Worm (Caenorhabditis elegans): ENCODE measurements around the gene nstp-3.

Gene nstp-3

ce11 chrV:5790497-5791280, 7.3 kb downstream of the nstp-3 start, which contains the start of the genes nhr-142 and F44E7.9 (continued):
- TF ChIP-seq ZK337.2 (GFP tag; IDR thresholded peaks at IDR 0.05) (peak; percentile 39; the same call in 1 of the 2 replicates), unc-39 (tag; optimal IDR thresholded peaks at IDR 0.05) (no peak), mdl-1 (tag; optimal IDR thresholded peaks at IDR 0.05) (peak in 1 of 2 experiments; percentile 32), mxl-2 (GFP tag; conservative IDR thresholded peaks at IDR 0.05) (0 out of 2 replicates have a peak, but pooled peaks have one; percentile 31), ceh-44 (GFP tag; IDR thresholded peaks at IDR 0.05) (peak; percentile 48; the same call in 1 of the 2 replicates), nhr-76 (tag; optimal IDR thresholded peaks at IDR 0.05) (no peak)

ce11 chrV:5788650-5789049, 9.4 kb downstream of the nstp-3 start:
- TF ChIP-seq dmd-6 (GFP tag; IDR thresholded peaks at IDR 0.05) (peak; percentile 18; the same call in 1 of the 2 replicates), pqm-1 (tag; optimal IDR thresholded peaks at IDR 0.05) (peak; percentile 38), aly-2 (tag; optimal IDR thresholded peaks at IDR 0.05) (no peak), fkh-10 (GFP tag; optimal IDR thresholded peaks at IDR 0.05) (no peak), nhr-28 (tag; optimal IDR thresholded peaks at IDR 0.05) (peak; percentile 99), egl-43 (GFP tag; IDR thresholded peaks at IDR 0.05) (peak; percentile 19; the same call in 1 of the 2 replicates), T20F7.1 (GFP tag; optimal IDR thresholded peaks at IDR 0.05) (no peak), snpc-4 (tag; optimal IDR thresholded peaks at IDR 0.05) (no peak), hlh-11 (tag; optimal IDR thresholded peaks at IDR 0.05) (peak; percentile 10), nhr-102 (tag; optimal IDR thresholded peaks at IDR 0.05) (peak; percentile 13), dve-1 (tag; optimal IDR thresholded peaks at IDR 0.05; ENCODE audit: insufficient read depth) (peak; percentile 5)

DNA sequence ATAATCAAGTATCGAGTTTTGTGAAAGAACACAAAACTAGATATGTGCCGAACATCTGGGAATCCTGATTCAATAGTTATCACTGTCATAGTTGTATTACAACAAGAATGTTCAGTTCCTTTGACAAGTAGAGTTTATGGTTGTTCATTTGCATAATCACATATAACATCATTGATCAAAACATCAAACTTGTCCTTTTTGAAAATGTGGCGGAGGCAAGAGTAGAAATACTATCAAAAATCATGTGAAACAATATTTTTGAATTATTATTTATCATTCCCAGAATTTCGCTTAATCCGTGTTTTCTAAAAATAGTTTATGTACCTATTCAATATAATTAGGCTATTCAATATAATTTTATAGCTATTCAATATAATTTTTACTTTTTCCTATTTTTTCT, 12.7 kb downstream of the nstp-3 start, which contains the start of gene F44E7.7:
Gene F44E7.7, minus strand, starts transcription at position 101 of the 400 bp plus-strand sequence.
- no peak for TF ChIP-seq spr-1 (tag; optimal IDR thresholded peaks at IDR 0.05)
- TF ChIP-seq F44E2.7 (GFP tag; IDR thresholded peaks at IDR 0.05): no peak
- no peak for TF ChIP-seq hlh-11 (tag; optimal IDR thresholded peaks at IDR 0.05)
- no peak for TF ChIP-seq zfp-2 (tag; optimal IDR thresholded peaks at IDR 0.05)
- TF ChIP-seq hmg-1.1 (GFP tag; IDR thresholded peaks at IDR 0.05): no peak
- no peak for TF ChIP-seq nhr-48 (tag; optimal IDR thresholded peaks at IDR 0.05)
- no peak for TF ChIP-seq dpl-1 (GFP tag; optimal IDR thresholded peaks at IDR 0.05)
- TF ChIP-seq unc-130 (GFP tag; optimal IDR thresholded peaks at IDR 0.05): no peak
- TF ChIP-seq ceh-32 (tag; optimal IDR thresholded peaks at IDR 0.05; ENCODE audit: poor library complexity): no peak

DNA sequence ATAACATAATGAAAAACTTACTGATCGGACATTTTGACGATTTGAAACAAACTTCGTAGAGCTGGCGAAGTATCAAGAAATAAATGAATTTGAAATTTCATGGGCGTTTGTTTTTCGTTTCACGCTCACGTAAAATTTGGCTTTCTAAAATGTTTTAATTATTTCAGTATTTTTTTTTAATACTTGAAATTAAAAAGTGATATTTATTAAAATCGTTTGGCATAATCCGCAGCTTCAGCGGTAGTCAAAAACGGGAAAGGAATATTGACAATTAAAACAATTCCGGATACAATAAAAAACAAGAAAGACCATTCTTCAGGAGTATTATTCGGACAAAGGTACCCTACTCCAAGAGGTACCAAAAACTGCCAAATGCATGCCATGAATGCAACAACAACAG, 15.3 kb downstream of the nstp-3 start, which contains the start of gene fbxa-183:
Gene fbxa-183, minus strand, starts transcription at position 101 of the 400 bp plus-strand sequence.
- peak in 1 of 2 experiments; percentile 41 for TF ChIP-seq unc-62 (GFP tag; optimal IDR thresholded peaks at IDR 0.05 in 1 of 2)
- TF ChIP-seq unc-62 (tag; optimal IDR thresholded peaks at IDR 0.05): no peak
- no peak for TF ChIP-seq tra-1 (GFP tag; IDR thresholded peaks at IDR 0.05)

DNA sequence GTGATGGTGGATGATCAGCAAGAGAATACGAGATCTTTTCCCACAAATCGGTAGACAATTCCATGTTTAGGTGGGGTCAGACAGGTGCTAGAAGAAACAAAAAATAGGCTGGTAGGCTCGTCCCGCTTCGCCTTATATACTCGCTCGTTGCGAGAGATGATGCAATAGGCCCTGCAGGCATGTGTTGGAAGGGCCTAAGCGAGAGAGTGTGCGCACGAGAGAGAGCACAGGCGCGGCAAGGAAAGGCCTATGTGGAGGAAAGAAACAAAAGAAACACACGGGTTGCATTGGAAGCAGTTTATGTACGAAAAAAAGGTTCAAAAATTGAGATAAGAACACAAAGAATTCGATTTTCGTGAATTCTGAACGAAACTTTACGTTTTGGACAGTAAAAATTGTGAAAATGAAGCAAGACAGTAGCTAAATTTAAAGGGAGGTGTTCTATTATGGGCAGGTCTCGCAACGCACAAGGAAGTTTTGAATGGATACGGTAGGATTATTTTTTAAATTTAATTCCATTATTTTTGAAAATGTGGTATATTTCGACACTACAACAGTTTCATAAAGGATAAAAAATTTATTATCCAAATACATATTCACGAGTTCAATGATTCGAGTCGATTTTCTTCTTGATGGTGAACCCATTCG, 17.2 kb downstream of the nstp-3 start, which contains the start of gene F44E7.5:
Gene F44E7.5, minus strand, starts transcription at position 210 of the 648 bp plus-strand sequence.
- TF ChIP-seq snpc-1.2 (GFP tag; IDR thresholded peaks at IDR 0.05): no peak
- TF ChIP-seq hif-1 (tag; optimal IDR thresholded peaks at IDR 0.05): peak in 1 of 2 experiments; percentile 12
- no peak for TF ChIP-seq ces-1 (GFP tag; optimal IDR thresholded peaks at IDR 0.05)
- peak; percentile 96 for TF ChIP-seq spr-1 (tag; optimal IDR thresholded peaks at IDR 0.05)
- no peak for TF ChIP-seq F44E2.7 (GFP tag; IDR thresholded peaks at IDR 0.05)
- no peak for TF ChIP-seq ZK337.2 (GFP tag; IDR thresholded peaks at IDR 0.05)
- no peak for TF ChIP-seq R02D3.7 (tag; optimal IDR thresholded peaks at IDR 0.05)
- TF ChIP-seq unc-39 (tag; optimal IDR thresholded peaks at IDR 0.05): no peak
- TF ChIP-seq lim-7 (GFP tag; IDR thresholded peaks at IDR 0.05): no peak
- TF ChIP-seq mep-1 (tag; optimal IDR thresholded peaks at IDR 0.05): peak; percentile 88
- peak; percentile 98 for TF ChIP-seq aha-1 (tag)
- TF ChIP-seq pha-4 (GFP tag; IDR thresholded peaks at IDR 0.05): no peak
- TF ChIP-seq pha-4 (tag; optimal IDR thresholded peaks at IDR 0.05): no peak
- no peak for TF ChIP-seq attf-4 (tag; optimal IDR thresholded peaks at IDR 0.05)
- TF ChIP-seq lin-13 (GFP tag; optimal IDR thresholded peaks at IDR 0.05): no peak
- no peak for TF ChIP-seq fkh-10 (GFP tag; optimal IDR thresholded peaks at IDR 0.05)
- no peak for TF ChIP-seq zip-2 (tag; optimal IDR thresholded peaks at IDR 0.05)
- TF ChIP-seq egl-27 (tag; optimal IDR thresholded peaks at IDR 0.05): no peak
- TF ChIP-seq madf-9 (GFP tag; conservative IDR thresholded peaks at IDR 0.05): no peak

All from whole organism, L4 larva.